Worm (Caenorhabditis elegans): Measurements from ENCODE around the gene K07F5.8.
"Not testable (repeated sequence)": the region's sequence is repeated elsewhere in the genome, so short reads cannot be mapped to it uniquely, and the experiment has no call there.

Gene K07F5.8

DNA sequence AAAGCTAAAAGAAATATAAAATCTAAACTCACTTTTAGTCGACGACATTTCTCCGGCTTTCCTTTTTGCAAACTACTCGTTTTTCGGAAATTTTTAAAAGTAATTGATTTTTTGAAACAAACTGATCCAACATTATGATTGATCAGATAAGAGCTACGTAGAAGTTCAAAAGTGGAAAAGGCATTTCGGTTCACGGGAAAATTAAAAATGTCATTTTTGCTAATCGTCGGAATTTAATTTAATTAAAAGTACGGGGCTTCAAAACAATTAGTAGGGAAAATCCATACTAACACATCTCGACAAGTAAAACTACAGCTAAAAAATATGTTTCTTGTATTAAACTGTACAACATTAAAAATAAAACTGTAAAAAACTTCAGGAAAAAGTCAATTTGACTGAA, at the start of gene K07F5.8:
Gene K07F5.8, minus strand, starts transcription at position 101 of the 400 bp plus-strand sequence.
- TF ChIP-seq tbx-2 (tag; optimal IDR thresholded peaks at IDR 0.05), result no peak
- no peak for TF ChIP-seq aly-2 (tag; optimal IDR thresholded peaks at IDR 0.05)
- no peak for TF ChIP-seq eor-1 (tag; optimal IDR thresholded peaks at IDR 0.05)
- no peak for TF ChIP-seq nhr-11 (tag; optimal IDR thresholded peaks at IDR 0.05)
- TF ChIP-seq ceh-28 (tag; optimal IDR thresholded peaks at IDR 0.05), result no peak

DNA sequence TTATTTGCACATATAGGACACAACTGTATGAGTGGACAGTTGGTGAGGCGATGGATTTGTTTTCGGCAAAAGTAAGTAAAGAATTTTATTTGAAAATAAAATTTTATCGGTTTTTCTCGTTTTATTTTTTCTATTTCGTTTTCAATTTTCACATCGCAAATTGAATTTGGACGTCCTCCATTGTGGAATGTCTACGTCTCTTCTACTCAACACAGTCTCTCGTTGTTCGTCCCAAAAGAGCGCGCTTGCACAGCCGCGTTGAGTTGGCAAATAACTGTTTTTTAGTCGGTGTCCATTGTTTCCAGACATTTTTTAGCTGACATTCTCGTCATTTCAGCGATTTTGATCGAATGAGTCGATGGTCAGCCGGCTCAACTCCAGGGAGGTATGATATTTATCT, 49.7 kb upstream of the K07F5.8 start:
- TF ChIP-seq daf-12 (tag; optimal IDR thresholded peaks at IDR 0.05) (no peak), zag-1 (tag; optimal IDR thresholded peaks at IDR 0.05) (no peak), lin-15B (tag; optimal IDR thresholded peaks at IDR 0.05) (peak; percentile 31), hmg-11 (tag; optimal IDR thresholded peaks at IDR 0.05) (peak; percentile 7), pha-4 (tag; optimal IDR thresholded peaks at IDR 0.05) (peak; percentile 34)

DNA sequence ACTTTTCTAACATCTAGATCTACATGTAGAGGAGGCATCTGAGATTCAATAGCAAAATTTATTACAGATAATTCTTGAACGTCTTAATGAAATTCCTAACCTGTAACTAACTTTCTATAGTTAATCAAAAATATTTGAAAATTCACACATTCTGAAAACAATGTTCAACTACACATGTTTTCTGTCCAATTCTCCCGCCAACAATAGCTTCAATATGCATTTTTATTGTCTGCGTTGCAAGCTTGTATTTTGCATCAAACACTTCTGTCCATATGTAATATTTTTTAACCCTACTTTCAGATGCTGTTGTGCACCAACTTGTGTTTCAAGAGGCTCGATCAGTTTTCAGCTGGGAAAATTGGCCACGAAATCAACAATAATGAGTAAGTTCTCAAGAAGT, 49.2 kb upstream of the K07F5.8 start, which contains the start of gene tbc-3:
Gene tbc-3, plus strand, starts transcription at position 301 of the 400 bp plus-strand sequence.
- TF ChIP-seq pha-4 (tag; optimal IDR thresholded peaks at IDR 0.05), result no peak
- no peak for TF ChIP-seq skn-1 (tag; optimal IDR thresholded peaks at IDR 0.05)
- TF ChIP-seq ztf-11 (tag; optimal IDR thresholded peaks at IDR 0.05), result no peak
- TF ChIP-seq snpc-4 (tag; optimal IDR thresholded peaks at IDR 0.05), result no peak
- no peak for TF ChIP-seq nhr-12 (tag; optimal IDR thresholded peaks at IDR 0.05)
- no peak for TF ChIP-seq egl-5 (tag; optimal IDR thresholded peaks at IDR 0.05)
- TF ChIP-seq jun-1 (tag; optimal IDR thresholded peaks at IDR 0.05), result no peak
- TF ChIP-seq nhr-43 (tag; optimal IDR thresholded peaks at IDR 0.05; ENCODE audit: poor library complexity, severe bottlenecking), result no peak
- no peak for TF ChIP-seq aly-2 (tag; optimal IDR thresholded peaks at IDR 0.05)

DNA sequence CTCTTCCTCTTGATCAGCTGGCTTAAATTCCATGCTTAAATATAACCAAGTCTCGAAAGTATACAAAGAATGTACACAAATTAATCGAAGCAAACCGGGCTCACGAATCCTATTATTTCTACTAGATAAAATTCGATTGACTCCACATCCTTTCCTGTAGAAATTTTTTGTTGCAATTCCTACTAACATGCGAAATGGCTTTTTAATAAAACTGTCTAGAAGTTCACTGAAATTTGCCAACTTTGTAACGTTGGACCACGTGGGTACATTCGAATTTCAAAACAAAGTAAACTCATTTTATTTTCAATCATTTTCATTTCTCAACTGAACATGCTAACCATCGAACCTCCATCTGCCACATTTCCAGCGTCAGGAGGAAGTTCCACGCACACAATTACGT, 45.6 kb upstream of the K07F5.8 start, which contains the start of gene ssp-32:
Gene ssp-32, plus strand, starts transcription at position 301 of the 400 bp plus-strand sequence.
- TF ChIP-seq sea-2 (GFP tag; optimal IDR thresholded peaks at IDR 0.05), result no peak
- no peak for TF ChIP-seq ceh-16 (tag; optimal IDR thresholded peaks at IDR 0.05)
- TF ChIP-seq eor-1 (tag; optimal IDR thresholded peaks at IDR 0.05), result no peak
- no peak for TF ChIP-seq skn-1 (tag; optimal IDR thresholded peaks at IDR 0.05)
- TF ChIP-seq lin-15B (tag; optimal IDR thresholded peaks at IDR 0.05), result no peak
- TF ChIP-seq unc-62 (GFP tag; optimal IDR thresholded peaks at IDR 0.05), result no peak
- TF ChIP-seq elt-1 (tag; optimal IDR thresholded peaks at IDR 0.05), result no peak
- no peak for TF ChIP-seq daf-12 (tag; optimal IDR thresholded peaks at IDR 0.05)
- TF ChIP-seq unc-39 (tag; optimal IDR thresholded peaks at IDR 0.05), result no peak
- TF ChIP-seq ama-1 (optimal IDR thresholded peaks at IDR 0.05), result no peak
- TF ChIP-seq ceh-9 (tag; optimal IDR thresholded peaks at IDR 0.05), result no peak
- TF ChIP-seq nfya-1 (tag; optimal IDR thresholded peaks at IDR 0.05; ENCODE audit: insufficient read depth), result no peak
- no peak for TF ChIP-seq elt-3 (tag; optimal IDR thresholded peaks at IDR 0.05)
- no peak for TF ChIP-seq snpc-4 (tag; optimal IDR thresholded peaks at IDR 0.05)
- TF ChIP-seq jun-1 (tag; optimal IDR thresholded peaks at IDR 0.05), result no peak
- no peak for TF ChIP-seq ztf-11 (tag; optimal IDR thresholded peaks at IDR 0.05)
- no peak for TF ChIP-seq nhr-43 (tag; optimal IDR thresholded peaks at IDR 0.05; ENCODE audit: poor library complexity, severe bottlenecking)

DNA sequence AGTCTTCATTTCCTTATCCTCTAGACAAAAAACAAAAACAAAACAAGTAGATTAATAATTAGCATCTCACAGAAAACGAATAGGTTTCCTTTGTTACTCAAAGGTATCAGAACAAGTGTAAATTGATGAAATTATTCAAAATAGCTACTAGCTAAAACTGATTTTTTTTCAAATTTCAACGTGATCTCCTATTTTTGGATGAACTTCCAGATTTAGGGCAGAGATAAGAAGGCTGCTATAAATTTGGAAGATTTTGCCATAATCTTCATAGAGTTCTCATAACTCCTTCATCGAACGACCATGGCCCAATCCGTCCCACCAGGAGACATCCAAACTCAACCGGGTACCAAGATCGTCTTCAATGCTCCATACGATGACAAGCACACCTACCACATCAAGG, 44.8 kb upstream of the K07F5.8 start, which contains the start of gene msp-77:
Gene msp-77, plus strand, starts transcription at position 301 of the 400 bp plus-strand sequence.
- TF ChIP-seq nhr-77 (tag; optimal IDR thresholded peaks at IDR 0.05); unc-62 (GFP tag; optimal IDR thresholded peaks at IDR 0.05); ceh-28 (tag; optimal IDR thresholded peaks at IDR 0.05): not testable (repeated sequence)

DNA sequence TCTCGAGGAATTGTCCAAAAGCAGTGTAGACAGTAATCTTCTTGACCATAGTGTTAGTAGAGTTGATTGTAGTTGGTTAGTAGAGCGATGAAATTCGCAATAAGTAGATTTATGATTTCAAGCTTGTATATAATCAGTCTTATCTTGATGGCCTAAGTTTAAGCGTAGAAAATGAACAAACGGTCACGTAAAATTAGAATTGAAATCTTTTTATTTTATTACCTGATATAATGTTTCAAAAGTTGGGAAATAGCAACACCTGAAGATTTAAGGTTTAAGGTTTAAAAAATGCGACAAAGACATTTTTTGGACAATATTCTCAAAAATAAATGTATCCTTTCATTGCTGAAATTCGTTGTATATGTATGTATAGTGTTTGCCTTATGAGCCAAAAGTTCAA, 44.1 kb upstream of the K07F5.8 start, which contains the start of gene sss-1:
Gene sss-1, minus strand, starts transcription at position 101 of the 400 bp plus-strand sequence.
- not testable (repeated sequence) for TF ChIP-seq nhr-76, tbx-2, mdl-1 (tag; optimal IDR thresholded peaks at IDR 0.05)

DNA sequence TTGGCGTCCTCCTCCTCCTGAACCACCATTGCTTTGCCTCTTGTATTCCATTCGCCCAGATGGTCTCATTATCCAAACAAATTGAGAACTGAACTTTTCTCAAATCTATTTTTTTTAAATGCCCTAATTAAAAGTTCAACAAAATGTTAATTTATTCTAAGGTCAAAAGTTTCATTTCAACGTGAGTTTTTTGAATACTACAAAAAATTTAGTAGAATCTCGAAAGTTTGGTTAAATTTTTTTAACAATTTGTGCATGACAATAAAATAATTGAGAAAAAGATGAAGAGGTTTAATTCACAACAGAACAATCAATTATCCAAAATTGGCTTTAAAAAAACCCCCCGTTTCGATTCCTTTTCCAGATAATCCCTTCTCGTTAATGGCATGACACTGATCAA, 42.4 kb upstream of the K07F5.8 start, which contains the start of gene F32B6.4:
Gene F32B6.4, minus strand, starts transcription at position 101 of the 400 bp plus-strand sequence.
- TF ChIP-seq fos-1 (tag; optimal IDR thresholded peaks at IDR 0.05) (no peak), zag-1 (tag; optimal IDR thresholded peaks at IDR 0.05) (no peak), elt-2 (tag; optimal IDR thresholded peaks at IDR 0.05) (no peak), ceh-28 (tag; optimal IDR thresholded peaks at IDR 0.05) (no peak), hmg-11 (tag; optimal IDR thresholded peaks at IDR 0.05) (no peak), tbx-2 (tag; optimal IDR thresholded peaks at IDR 0.05) (no peak), fkh-2 (tag; optimal IDR thresholded peaks at IDR 0.05) (no peak)
